Fruit fly (Drosophila melanogaster) whole organism, wandering third instar larva: ENCODE measurements around the gene Gem2.

Experiments used
- Abd-B ChIP-seq: fragments of >200 bp; optimal IDR thresholded peaks from 2 replicates; lab custom pipeline; 2017; ENCODE audit warnings: missing biosample characterization, missing genetic modification characterization
- CG32264 ChIP-seq: fragments of 200-800 bp; sonication (Bioruptor generic); optimal IDR thresholded peaks from 2 replicates; lab custom pipeline; 2016; ENCODE audit warnings: missing biosample characterization, missing genetic modification characterization
- CG9705 ChIP-seq: fragments of 200-800 bp; sonication (Bioruptor generic); optimal IDR thresholded peaks from 2 replicates; lab custom pipeline; 2018; ENCODE audit warnings: missing biosample characterization, mild to moderate bottlenecking, missing genetic modification characterization
- Dif ChIP-seq: fragments of 200-275, 200-300 bp; sonication (Bioruptor generic); optimal IDR thresholded peaks from 2 replicates; lab custom pipeline; 2018; ENCODE audit warnings: missing biosample characterization, missing genetic modification characterization; ENCODE audit not compliant: partially characterized antibody
- HLH106 ChIP-seq: fragments of 200-800 bp; optimal IDR thresholded peaks from 3 replicates; lab custom pipeline; 2019; ENCODE audit warnings: missing biosample characterization, mild to moderate bottlenecking, missing genetic modification characterization, moderate library complexity
- Hnf4 ChIP-seq: fragments of 200-800 bp; sonication (Bioruptor generic); optimal IDR thresholded peaks from 2 replicates; lab custom pipeline; 2016; ENCODE audit warnings: missing biosample characterization, mild to moderate bottlenecking, missing genetic modification characterization
- Hr78 ChIP-seq: fragments of >200 bp; optimal IDR thresholded peaks from 2 replicates; lab custom pipeline; 2017; ENCODE audit warnings: missing biosample characterization, missing genetic modification characterization
- Hr83 ChIP-seq: fragments of 200-300 bp; sonication (Bioruptor generic); optimal IDR thresholded peaks from 2 replicates; lab custom pipeline; 2016; ENCODE audit warnings: missing biosample characterization, mild to moderate bottlenecking, missing genetic modification characterization, moderate library complexity; ENCODE audit not compliant: poor library complexity, severe bottlenecking
- Jra ChIP-seq: sonication (Bioruptor generic); optimal IDR thresholded peaks from 2 replicates; lab custom pipeline; 2016; ENCODE audit warnings: missing biosample characterization, missing genetic modification characterization
- Mio ChIP-seq: sonication (Bioruptor generic); optimal IDR thresholded peaks from 2 replicates; lab custom pipeline; 2016; ENCODE audit warnings: missing biosample characterization, missing genetic modification characterization
- N ChIP-seq: fragments of >200 bp; optimal IDR thresholded peaks from 2 replicates; lab custom pipeline; 2018; ENCODE audit warnings: missing biosample characterization, missing external identifiers, missing genetic modification characterization
- Rel ChIP-seq, 2 experiments: fragments of 200-800 bp; sonication (Bioruptor generic) in 1 of 2; optimal IDR thresholded peaks; 2 replicates in 1 of 2; 3 replicates in 1 of 2; lab custom pipeline; 2016 to 2019; ENCODE audit warnings: mild to moderate bottlenecking in 2 of 2, missing biosample characterization in 2 of 2, missing genetic modification characterization in 2 of 2, moderate library complexity in 1 of 2
- Sp1 ChIP-seq: fragments of 200-800 bp; sonication (Bioruptor generic); optimal IDR thresholded peaks from 3 replicates; lab custom pipeline; 2019; ENCODE audit warnings: missing biosample characterization, mild to moderate bottlenecking, missing genetic modification characterization, moderate library complexity
- Vsx2 ChIP-seq: fragments of 200-300, 225-300 bp; sonication (Bioruptor generic); optimal IDR thresholded peaks from 2 replicates; lab custom pipeline; 2018; ENCODE audit warnings: missing biosample characterization, missing genetic modification characterization; ENCODE audit not compliant: partially characterized antibody
- br ChIP-seq: fragments of 200-800 bp; sonication (Bioruptor generic); optimal IDR thresholded peaks from 2 replicates; lab custom pipeline; 2016; ENCODE audit warnings: missing biosample characterization, missing genetic modification characterization
- brk ChIP-seq: fragments of 200-800 bp; sonication (Bioruptor generic); optimal IDR thresholded peaks from 2 replicates; lab custom pipeline; 2016; ENCODE audit warnings: missing biosample characterization, mild to moderate bottlenecking, missing genetic modification characterization
- dl ChIP-seq, 2 experiments: fragments of 175-275, 200-275 bp in 1 of 2; fragments of 200-275 bp in 1 of 2; sonication (Bioruptor generic); optimal IDR thresholded peaks; lab custom pipeline; 2018; ENCODE audit warnings: mild to moderate bottlenecking in 2 of 2, missing biosample characterization in 2 of 2, missing genetic modification characterization in 2 of 2, moderate library complexity in 2 of 2; ENCODE audit not compliant: partially characterized antibody in 2 of 2, insufficient read depth in 1 of 2
- dmrt93B ChIP-seq: fragments of 200-800 bp; sonication (Bioruptor generic); optimal IDR thresholded peaks from 2 replicates; lab custom pipeline; 2018; ENCODE audit warnings: missing biosample characterization, mild to moderate bottlenecking, missing genetic modification characterization
- dsf ChIP-seq: sonication (Bioruptor generic); optimal IDR thresholded peaks from 2 replicates; lab custom pipeline; 2016; ENCODE audit warnings: missing biosample characterization, missing genetic modification characterization, borderline replicate concordance
- ey ChIP-seq: fragments of 200-800 bp; sonication (Bioruptor generic); optimal IDR thresholded peaks from 2 replicates; lab custom pipeline; 2016; ENCODE audit warnings: missing biosample characterization, missing genetic modification characterization
- foxo ChIP-seq, 2 experiments: fragments of 200-800 bp; sonication (Bioruptor generic); optimal IDR thresholded peaks; 2 replicates in 1 of 2; 3 replicates in 1 of 2; lab custom pipeline; 2016 to 2017; ENCODE audit warnings: missing biosample characterization in 2 of 2, missing genetic modification characterization in 2 of 2
- fru ChIP-seq: fragments of 200-800 bp; sonication (Bioruptor generic); optimal IDR thresholded peaks from 3 replicates; lab custom pipeline; 2016; ENCODE audit warnings: missing biosample characterization, mild to moderate bottlenecking, missing genetic modification characterization
- h ChIP-seq: fragments of 200-800 bp; sonication (Bioruptor generic); optimal IDR thresholded peaks from 3 replicates; lab custom pipeline; 2016; ENCODE audit warnings: missing biosample characterization, mild to moderate bottlenecking, missing genetic modification characterization
- jim ChIP-seq: fragments of 175-275, 200-325 bp; sonication (Bioruptor generic); optimal IDR thresholded peaks from 2 replicates; lab custom pipeline; 2016; ENCODE audit warnings: missing biosample characterization, mild to moderate bottlenecking, missing genetic modification characterization
- lola ChIP-seq: fragments of >200 bp; optimal IDR thresholded peaks from 2 replicates; lab custom pipeline; 2017; ENCODE audit warnings: missing biosample characterization, missing genetic modification characterization
- pan ChIP-seq: fragments of >200 bp; optimal IDR thresholded peaks from 2 replicates; lab custom pipeline; 2017
- psq ChIP-seq: fragments of 200-800 bp; sonication (Bioruptor generic); optimal IDR thresholded peaks from 3 replicates; lab custom pipeline; 2017; ENCODE audit warnings: missing biosample characterization, mild to moderate bottlenecking, missing genetic modification characterization, moderate library complexity
- rgr ChIP-seq: fragments of 200-800 bp; sonication (Bioruptor generic); optimal IDR thresholded peaks from 3 replicates; lab custom pipeline; 2016; ENCODE audit warnings: missing biosample characterization, mild to moderate bottlenecking, missing genetic modification characterization
- sv ChIP-seq: fragments of 200-800 bp; sonication (Bioruptor generic); optimal IDR thresholded peaks from 3 replicates; lab custom pipeline; 2016; ENCODE audit warnings: missing biosample characterization, missing genetic modification characterization
- tai ChIP-seq: sonication (Bioruptor generic); optimal IDR thresholded peaks from 2 replicates; lab custom pipeline; 2016; ENCODE audit warnings: missing biosample characterization, missing genetic modification characterization
- usp ChIP-seq: fragments of >200 bp; optimal IDR thresholded peaks from 2 replicates; lab custom pipeline; 2017; ENCODE audit warnings: missing biosample characterization, missing genetic modification characterization
- woc ChIP-seq: sonication (Bioruptor generic); optimal IDR thresholded peaks from 2 replicates; lab custom pipeline; 2016; ENCODE audit warnings: missing biosample characterization, mild to moderate bottlenecking, missing genetic modification characterization

Gene Gem2

DNA sequence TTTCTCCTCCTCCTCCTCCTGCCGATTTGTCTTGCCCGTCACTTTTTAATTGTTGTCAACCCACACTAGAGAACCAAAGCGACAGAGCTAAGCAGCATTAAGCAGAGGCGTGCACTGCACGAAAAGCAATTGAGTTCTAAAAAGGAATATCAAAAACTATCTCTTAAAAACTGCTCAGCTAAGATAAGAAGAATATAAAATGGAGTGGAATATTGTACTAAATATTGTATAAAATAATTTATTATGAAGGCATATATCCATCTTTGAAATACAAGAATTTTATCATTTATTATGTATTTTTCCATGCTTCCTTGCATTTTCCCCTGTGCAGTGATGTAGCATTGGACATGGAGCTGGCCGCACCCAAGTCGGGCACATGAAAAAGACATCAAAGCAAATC lies 45.1 kb downstream of the Gem2 start (continued):
- no peak for TF ChIP-seq usp (GFP tag; lab: Kevin White, UChicago)
- no peak for TF ChIP-seq Mio (GFP tag; lab: Kevin White, UChicago)
- TF ChIP-seq psq, result peak; percentile 39
- TF ChIP-seq CG9705 (GFP tag; lab: Kevin White, UChicago), result no peak
- no peak for TF ChIP-seq Jra (GFP tag; lab: Kevin White, UChicago)
- peak; percentile 44 for TF ChIP-seq h (GFP tag; lab: Kevin White, UChicago)
- no peak for TF ChIP-seq Abd-B (GFP tag; lab: Kevin White, UChicago)
- TF ChIP-seq Hnf4, result no peak
- TF ChIP-seq CG32264 (GFP tag; lab: Kevin White, UChicago), result no peak
- TF ChIP-seq woc (GFP tag; lab: Kevin White, UChicago), result peak; percentile 14
- peak; percentile 45 for TF ChIP-seq rgr (GFP tag; lab: Kevin White, UChicago)
- TF ChIP-seq ey, result peak; percentile 8
- peak; percentile 16 for TF ChIP-seq fru (GFP tag; lab: Kevin White, UChicago)
- no peak for TF ChIP-seq lola (GFP tag; lab: Kevin White, UChicago)

DNA sequence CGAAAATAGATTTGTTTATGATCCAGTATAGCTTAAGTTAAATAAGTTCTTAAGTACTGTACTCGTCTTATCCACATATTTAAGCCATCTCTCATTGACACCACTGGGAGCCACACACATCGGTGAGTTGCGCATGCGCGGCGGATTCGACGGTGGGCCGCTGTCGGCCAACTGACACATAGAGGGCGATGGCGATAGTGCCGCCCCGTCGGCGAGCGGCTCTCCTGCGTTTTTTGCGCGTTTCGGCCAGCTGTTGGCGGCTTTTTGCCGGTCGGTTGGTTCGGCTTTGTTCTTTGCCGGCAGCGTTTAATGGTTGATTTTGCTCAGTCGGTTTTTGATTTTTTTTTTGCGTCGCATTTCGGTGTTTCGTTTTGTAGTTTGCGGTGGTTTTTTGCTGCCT lies 45.9 kb downstream of the Gem2 start:
- TF ChIP-seq HLH106 (tag; lab: Kevin White, UChicago) (no peak), CG32264 (GFP tag; lab: Kevin White, UChicago) (no peak), ey (no peak), foxo (GFP tag; optimal IDR thresholded peaks at IDR 0.05; lab: Kevin White, UChicago) (no peak), Sp1 (no peak), lola (GFP tag; lab: Kevin White, UChicago) (no peak), dsf (GFP tag; lab: Kevin White, UChicago) (no peak), Dif (GFP tag; lab: Kevin White, UChicago) (no peak), jim (GFP tag; lab: Kevin White, UChicago) (no peak), dmrt93B (GFP tag; lab: Kevin White, UChicago) (no peak), Hr83 (GFP tag; lab: Kevin White, UChicago) (no peak), pan (lab: Kevin White, UChicago) (no peak)

DNA sequence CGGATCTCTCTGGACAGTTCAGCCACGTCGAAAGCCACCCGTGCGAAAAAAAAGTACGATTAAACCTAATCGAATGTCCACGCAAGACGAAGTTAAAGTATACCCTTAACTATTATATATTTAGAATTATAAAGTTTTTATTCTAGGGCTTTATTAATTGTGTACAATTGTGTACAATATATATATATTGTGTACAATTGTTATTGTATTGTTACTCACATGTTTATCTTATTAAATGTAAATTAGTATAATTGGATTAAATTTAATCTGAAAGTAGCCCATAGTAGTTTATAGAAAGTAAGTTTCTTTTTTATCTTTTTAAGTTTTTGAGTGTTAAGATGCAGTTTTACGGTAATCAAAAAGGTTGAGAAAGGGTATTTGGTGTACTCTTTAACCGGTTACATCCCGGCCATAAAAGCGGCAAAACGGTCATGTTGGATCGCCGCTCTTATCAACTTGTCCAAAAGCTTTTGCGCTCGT lies 46.8 kb downstream of the Gem2 start, which contains the start of gene CG43407:
Gene CG43407 (minus strand): TSS at position 51 of the 480 bp plus-strand sequence.
- peak; percentile 2 for TF ChIP-seq psq
- no peak for TF ChIP-seq Hr83 (GFP tag; lab: Kevin White, UChicago)

DNA sequence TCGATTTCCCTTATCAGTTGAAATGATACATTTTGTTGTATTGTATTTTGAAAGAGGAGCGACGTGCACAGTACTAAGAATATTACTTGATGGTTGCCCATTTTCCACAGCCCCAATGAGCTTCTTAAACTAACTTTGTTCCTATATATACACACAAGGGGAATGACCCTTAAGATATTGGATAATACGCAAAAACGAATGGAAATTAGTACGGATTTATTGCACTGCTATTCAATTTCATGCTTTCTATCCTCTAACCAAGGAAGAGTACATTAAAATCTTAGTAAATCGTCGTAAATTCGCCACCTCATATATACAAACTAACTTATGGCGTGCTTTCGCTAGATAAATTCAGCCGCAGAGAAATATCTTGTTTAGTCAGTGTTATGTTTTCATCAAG lies 48.2 kb downstream of the Gem2 start, which contains the start of gene Acp76A:
Gene Acp76A (minus strand): TSS at position 101 of the 400 bp plus-strand sequence.
- TF ChIP-seq fru (GFP tag; lab: Kevin White, UChicago), result no peak
- TF ChIP-seq usp (GFP tag; lab: Kevin White, UChicago), result no peak
- no peak for TF ChIP-seq Abd-B (GFP tag; lab: Kevin White, UChicago)
- no peak for TF ChIP-seq N (GFP tag; lab: Kevin White, UChicago)
- TF ChIP-seq sv, result no peak
- no peak for TF ChIP-seq jim (GFP tag; lab: Kevin White, UChicago)
- no peak for TF ChIP-seq h (GFP tag; lab: Kevin White, UChicago)
- no peak for TF ChIP-seq Hr78 (GFP tag; lab: Kevin White, UChicago)
- TF ChIP-seq, all 38 proteins: peak for 0

DNA sequence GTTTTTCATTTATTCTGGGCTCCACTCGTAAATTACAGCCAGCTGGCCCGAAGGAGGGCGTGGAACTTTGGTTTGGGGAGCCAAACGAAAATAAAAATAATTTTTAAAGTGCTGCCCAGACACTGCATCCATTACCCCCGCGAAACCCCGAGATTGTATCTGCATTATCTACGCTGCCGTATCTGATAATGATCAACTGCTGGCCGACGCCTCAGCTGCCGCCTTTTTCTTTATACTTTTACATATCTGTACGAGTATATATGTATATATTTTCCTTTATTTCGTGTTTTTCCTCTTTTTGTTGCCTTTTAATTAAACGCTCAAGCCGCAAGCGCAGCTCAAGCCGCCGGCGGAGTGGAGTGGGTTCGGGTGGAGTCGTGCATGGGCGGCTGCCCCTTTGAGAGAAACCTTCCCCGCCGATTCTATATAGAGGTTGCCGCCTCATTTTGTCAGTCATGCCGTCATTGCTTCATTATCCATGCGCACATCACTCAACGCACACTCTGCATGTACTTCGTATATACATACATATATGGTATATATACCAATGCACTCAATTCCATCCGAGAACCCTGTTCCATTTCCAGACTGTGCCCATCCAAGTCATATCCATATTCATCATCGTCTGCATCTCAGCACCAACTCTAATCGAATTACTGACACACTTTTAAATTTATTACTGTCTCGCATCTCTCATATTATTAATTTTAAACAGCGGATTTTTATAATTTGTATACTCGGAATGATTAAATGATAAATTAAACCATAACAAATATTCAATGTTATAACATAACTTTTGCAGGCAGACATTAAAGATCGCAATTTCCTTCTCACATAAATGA lies 50.3 kb downstream of the Gem2 start:
- TF ChIP-seq Mio (GFP tag; lab: Kevin White, UChicago), result no peak
- no peak for TF ChIP-seq brk
- no peak for TF ChIP-seq br
- no peak for TF ChIP-seq Vsx2 (GFP tag; lab: Kevin White, UChicago)
- TF ChIP-seq sv, result no peak
- TF ChIP-seq CG32264 (GFP tag; lab: Kevin White, UChicago), result no peak
- TF ChIP-seq Rel (GFP tag; optimal IDR thresholded peaks at IDR 0.05; lab: Kevin White, UChicago), result no peak
- TF ChIP-seq Rel (tag; optimal IDR thresholded peaks at IDR 0.05; lab: Kevin White, UChicago), result no peak
- TF ChIP-seq Hr78 (GFP tag; lab: Kevin White, UChicago), result no peak
- TF ChIP-seq tai (GFP tag; lab: Kevin White, UChicago), result no peak
- TF ChIP-seq N (GFP tag; lab: Kevin White, UChicago), result no peak
- TF ChIP-seq dl (GFP tag; optimal IDR thresholded peaks at IDR 0.05; lab: Kevin White, UChicago; ENCODE audit: insufficient read depth in 1 of 2, partially characterized antibody in 2 of 2), result no peak
- TF ChIP-seq jim (GFP tag; lab: Kevin White, UChicago), result no peak
- TF ChIP-seq dsf (GFP tag; lab: Kevin White, UChicago), result no peak
- no peak for TF ChIP-seq h (GFP tag; lab: Kevin White, UChicago)
- TF ChIP-seq fru (GFP tag; lab: Kevin White, UChicago), result no peak
- TF ChIP-seq foxo (GFP tag; optimal IDR thresholded peaks at IDR 0.05; lab: Kevin White, UChicago), result no peak
- no peak for TF ChIP-seq lola (GFP tag; lab: Kevin White, UChicago)
